Fruit fly (Drosophila melanogaster) S2 (cell line): ENCODE measurements around the gene yellow-e.

ENCODE experiments used
- CG8478 ChIP-seq: fragments of >200 bp; optimal IDR thresholded peaks from 2 replicates; lab custom pipeline; 2018
- CTCF ChIP-seq, 2 experiments: fragments of >200 bp; optimal IDR thresholded peaks; 2 replicates each; lab custom pipeline; 2018

yellow-e gene

DNA sequence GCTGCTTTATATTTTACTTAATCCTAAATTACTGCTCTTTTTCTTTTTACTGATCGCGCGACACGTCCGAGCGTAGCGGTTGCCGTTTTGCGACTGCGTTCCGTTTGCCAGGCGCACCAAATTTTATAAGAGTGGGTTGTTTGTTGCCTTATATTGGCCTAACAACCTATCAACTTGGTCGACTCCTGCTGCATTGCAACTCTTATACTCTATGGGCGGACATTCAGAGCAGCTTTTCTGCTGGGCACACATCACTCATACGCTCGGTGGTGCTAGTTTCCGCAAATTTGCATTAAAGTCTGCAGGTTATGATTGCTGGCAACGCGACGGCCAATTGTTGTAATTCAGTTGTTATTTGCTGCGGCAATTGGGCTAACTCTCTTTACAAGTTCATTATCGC lies at the start of gene yellow-e:
yellow-e (minus strand) TSS at position 101 of the 400 bp plus-strand sequence.
- TF ChIP-seq CG8478, result no peak
- TF ChIP-seq CTCF (optimal IDR thresholded peaks at IDR 0.05; lab: Kevin White, UChicago), result no peak

DNA sequence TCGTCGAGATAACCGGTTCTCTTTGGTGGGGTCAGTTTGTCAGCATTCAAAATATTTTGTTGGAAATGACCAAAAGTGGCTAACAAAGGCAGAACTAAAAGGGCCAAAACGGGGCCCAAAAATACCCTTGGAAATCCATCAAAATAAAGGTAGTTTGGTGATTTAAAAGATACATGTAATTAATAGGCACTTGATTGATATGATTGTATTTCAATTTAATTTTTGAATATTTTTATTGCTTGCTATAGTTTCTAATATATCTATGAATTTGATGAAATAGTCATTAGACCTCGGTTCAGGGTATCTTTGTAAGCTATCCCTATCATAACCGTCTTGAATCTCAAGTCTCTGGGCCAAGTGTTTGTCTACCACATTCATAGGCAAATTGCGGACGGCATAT lies 38.9 kb upstream of the yellow-e start:
- TF ChIP-seq CG8478, result no peak
- no peak for TF ChIP-seq CTCF (optimal IDR thresholded peaks at IDR 0.05; lab: Kevin White, UChicago)

DNA sequence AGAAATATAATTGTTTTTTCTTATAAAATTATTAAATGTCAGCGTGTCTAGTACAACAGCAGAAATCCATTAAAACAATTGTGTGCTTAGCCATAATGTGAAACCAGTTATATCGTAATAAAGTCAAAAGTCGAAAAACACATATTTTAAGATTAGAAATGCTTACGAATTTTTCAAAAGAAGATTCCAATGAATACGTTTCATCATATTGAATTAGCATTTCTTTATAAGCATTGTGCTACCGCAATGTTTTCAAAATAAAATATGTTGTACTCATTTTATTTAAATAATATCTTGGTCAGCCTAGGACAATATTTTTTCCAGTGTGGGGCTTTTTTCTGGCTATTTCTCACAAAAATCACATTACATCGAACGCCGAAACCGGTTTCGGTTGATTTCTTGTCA lies 37.8 kb upstream of the yellow-e start:
- TF ChIP-seq CTCF (optimal IDR thresholded peaks at IDR 0.05; lab: Kevin White, UChicago) (no peak), CG8478 (no peak)

DNA sequence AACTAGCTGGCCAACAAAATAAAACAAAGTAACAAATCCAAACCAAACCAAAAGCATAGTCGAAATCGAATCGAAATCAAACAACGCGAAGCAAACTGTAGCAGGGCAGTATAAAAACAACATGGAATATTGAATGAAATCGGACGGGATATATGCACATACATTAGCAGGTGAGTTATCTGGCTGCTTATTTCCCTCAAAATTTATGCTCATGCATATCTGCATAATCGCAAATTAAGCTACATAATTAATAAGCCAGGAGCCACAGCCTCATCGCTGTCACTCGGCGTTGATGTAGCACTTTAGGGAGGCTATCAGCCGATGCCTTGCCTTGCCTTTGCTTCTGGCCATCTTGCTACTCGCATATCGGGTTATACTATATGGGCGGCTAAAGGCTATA lies 37.2 kb upstream of the yellow-e start:
- TF ChIP-seq CG8478, result no peak
- no peak for TF ChIP-seq CTCF (optimal IDR thresholded peaks at IDR 0.05; lab: Kevin White, UChicago)

DNA sequence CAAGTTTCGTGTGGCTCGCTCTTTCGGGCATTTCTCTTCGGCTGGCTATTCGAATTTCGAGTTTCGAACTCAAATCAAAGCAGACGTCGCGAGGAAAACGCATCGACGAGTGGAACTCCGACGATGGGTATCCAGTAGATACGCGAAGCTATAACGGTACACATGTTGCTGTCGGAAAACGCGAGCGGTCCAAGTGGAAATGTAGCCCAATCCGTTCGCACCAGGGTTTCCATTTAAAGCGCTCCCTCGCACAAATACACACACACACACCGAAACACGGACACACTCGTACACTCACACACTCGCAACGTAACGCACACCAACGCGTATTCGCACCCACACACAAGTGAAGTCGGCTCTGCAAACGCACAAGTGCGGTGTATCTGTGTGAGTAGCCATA lies 35.3 kb upstream of the yellow-e start, which contains the start of gene side-IV:
side-IV (plus strand) TSS at position 253 of the 400 bp plus-strand sequence.
- TF ChIP-seq CG8478 (no peak), CTCF (optimal IDR thresholded peaks at IDR 0.05; lab: Kevin White, UChicago) (no peak)

DNA sequence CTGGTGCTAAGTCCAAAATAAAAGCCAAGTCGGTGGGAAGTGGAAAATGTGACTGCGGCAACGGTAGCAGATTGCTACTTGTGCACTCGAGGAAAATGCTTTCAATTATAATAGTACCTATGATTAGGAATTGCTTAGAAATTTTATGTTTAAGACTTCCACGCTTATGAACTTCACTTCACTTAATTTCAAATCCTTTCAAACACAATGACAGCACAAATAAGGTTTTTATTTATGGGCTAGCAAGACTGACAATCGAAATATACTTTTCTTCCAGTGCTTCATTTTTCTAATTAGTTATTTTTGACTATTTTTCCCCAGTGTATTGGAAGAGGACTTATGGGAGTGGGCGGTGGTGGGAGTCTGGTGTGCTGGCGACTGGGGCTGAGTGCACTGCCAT lies 33.3 kb upstream of the yellow-e start:
- no peak for TF ChIP-seq CTCF (optimal IDR thresholded peaks at IDR 0.05; lab: Kevin White, UChicago)
- no peak for TF ChIP-seq CG8478

DNA sequence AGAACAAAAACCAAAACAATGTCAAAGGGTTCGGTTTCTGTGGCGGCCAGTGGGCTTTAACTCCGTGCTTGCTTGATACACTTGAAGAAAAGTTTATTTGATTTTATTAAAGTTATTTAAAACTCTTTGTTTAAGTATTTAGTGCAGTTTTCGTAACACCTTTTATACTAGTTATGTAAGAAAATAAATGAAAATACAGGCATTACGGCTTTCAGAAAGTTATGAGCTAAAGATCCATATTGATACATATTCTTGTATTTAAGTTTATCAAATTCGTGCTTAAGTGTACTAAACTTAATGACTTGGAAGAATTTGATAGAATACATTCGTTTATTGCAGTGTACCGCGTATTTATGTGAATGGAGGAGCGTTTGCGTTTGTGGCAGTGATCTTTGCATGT lies 31.4 kb upstream of the yellow-e start:
- no peak for TF ChIP-seq CTCF (optimal IDR thresholded peaks at IDR 0.05; lab: Kevin White, UChicago)
- TF ChIP-seq CG8478, result no peak

DNA sequence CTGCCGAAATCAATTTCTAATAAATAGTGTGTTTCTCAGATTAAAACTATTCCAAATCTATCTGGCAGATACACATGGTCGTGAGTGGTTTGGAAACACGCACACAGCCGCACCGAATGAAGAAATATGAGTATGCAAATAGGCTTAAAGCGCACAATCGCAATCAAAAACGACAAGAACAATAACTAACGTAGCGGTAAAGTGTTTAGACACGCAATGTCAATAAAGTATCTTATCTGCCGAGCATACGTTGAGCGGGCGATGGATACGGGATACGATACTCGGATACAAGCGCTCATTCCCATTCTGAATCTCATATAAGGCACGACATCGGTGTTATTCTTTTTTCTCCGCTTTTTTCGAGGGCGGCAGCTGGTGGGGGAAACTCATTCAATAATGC lies 31.0 kb upstream of the yellow-e start:
- TF ChIP-seq CTCF (optimal IDR thresholded peaks at IDR 0.05; lab: Kevin White, UChicago), result no peak
- TF ChIP-seq CG8478, result no peak

DNA sequence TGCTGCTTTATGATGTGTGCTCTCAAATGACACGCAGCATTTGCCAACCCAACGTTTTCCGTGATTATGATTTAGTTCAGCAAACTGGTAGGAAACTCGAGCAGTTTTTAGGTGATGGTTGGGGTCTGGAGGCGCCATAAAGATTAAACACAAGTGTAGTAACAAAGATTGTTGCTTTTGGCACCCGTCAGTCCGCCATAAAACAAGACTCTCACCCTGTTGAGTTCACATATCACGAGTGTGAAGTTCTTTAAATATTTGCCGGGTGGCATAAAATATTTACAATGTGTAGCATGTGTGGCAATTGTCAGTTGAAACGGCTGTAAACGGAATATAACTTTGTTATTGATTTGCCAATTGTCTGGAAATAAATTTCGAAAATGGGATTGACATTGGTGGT lies 26.6 kb upstream of the yellow-e start:
- TF ChIP-seq CG8478, result no peak

DNA sequence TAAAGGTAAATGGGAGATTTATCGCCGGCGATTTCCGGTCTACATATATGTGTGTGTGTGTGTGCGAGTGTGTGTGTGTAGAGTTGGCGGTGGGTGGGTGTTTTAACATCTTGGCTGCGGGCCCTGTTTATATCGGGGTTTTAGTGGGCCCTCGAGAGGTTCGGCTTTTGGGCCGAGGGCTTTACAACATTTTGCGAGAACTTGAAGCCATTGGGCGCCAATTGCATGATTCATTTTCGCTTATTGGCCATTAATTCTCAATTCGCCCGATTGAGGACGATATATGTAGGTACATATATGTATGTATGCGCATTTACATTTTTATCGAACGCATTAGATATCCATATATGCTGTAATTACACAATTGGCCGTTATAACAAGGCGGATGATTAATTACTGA lies 20.8 kb upstream of the yellow-e start:
- no peak for TF ChIP-seq CG8478
- no peak for TF ChIP-seq CTCF (optimal IDR thresholded peaks at IDR 0.05; lab: Kevin White, UChicago)

DNA sequence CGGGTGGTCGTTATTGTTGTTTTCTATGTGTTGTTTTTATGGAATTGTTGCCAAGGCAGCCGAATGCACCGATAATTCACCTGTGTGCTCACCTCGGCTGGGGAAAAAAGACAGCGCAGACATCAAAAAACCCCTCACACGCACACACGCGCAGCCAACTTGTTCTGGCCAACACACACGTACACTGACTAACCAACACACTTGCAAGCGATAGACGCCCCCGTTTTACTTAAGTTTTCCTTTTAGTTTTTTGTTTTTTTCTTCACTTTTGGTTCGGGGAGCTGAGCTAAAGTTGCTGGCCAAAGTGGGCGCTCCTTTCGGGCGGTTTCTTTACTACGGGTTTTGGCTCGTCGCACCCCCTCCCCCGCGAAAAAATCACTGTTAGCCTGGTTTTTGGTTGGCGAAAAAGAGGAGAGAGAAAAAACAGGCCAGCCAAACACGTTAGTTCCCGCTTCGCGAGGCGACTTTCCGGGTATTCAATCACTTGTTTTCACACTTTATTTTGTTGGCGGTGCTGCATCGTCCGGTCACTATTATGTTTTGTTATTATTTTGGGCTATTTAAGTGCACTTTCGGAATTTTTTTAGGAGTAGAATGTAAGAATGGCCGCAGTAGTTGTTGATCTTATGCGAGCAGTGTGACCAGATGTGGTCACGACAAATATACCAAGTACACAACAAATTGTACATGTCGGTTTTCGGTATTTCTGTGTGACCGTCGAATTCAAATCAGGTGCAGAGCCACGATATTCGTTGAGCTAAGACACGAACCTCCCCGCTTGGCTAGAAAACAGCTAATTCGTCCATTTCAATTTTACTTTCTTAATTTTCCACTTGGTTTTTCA lies 19.5 kb upstream of the yellow-e start, which contains the start of gene yrt:
yrt (minus strand) TSS at position 660 of the 844 bp plus-strand sequence.
- TF ChIP-seq CTCF (optimal IDR thresholded peaks at IDR 0.05; lab: Kevin White, UChicago) (peak; percentile 72 to 77), CG8478 (no peak)

DNA sequence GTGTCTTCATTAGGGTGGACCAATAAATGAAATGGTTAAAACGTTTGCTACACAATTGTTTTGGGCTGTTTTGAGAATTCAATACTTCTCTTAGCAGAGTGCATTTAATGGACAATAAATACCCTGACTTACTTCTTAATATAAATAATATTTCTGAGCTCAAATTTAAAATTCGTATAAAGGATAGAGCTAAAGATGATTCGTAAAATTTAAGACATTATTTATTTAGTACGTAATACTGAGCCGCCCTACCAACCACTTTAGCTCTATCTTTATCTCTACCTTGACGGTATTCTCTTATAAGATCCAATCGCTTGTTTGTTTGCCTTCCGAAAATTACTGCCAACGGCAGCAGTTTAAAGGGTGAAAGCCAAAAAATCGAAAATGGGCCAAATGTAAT lies 18.5 kb upstream of the yellow-e start:
- TF ChIP-seq CG8478 (no peak), CTCF (optimal IDR thresholded peaks at IDR 0.05; lab: Kevin White, UChicago) (no peak)

DNA sequence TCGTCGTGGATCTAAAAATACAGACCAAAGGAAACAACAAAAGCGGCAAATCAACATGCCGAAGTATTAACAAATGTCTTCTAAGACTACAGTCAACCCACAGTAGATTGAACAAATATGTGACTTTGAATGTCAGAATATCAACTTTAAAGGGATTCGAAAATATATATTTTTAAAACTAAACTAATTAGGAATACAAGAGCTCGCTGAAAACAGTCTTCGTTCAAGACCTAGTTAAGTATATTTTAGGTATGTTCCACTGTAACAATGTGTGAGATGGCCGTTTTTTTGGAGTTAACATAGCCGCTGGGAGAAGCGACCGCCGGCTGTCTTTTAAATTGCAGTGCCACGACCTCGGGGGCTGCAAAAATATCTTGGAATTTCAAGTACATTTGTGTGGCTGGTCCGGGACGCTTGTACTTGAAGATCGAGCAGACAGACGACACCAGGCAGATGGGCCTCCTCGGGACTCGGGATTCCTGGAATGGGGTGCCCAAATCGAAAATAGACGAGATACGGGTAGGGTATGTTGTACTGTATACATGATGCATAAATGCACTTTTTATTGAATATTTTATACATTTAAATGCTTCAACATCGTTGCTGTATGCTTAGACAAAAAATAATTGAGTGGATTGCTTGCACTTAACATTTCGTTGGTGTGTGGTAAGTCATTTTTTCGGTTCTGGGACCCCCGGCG lies 13.4 kb upstream of the yellow-e start:
- no peak for TF ChIP-seq CG8478
- TF ChIP-seq CTCF (optimal IDR thresholded peaks at IDR 0.05; lab: Kevin White, UChicago), result no peak

DNA sequence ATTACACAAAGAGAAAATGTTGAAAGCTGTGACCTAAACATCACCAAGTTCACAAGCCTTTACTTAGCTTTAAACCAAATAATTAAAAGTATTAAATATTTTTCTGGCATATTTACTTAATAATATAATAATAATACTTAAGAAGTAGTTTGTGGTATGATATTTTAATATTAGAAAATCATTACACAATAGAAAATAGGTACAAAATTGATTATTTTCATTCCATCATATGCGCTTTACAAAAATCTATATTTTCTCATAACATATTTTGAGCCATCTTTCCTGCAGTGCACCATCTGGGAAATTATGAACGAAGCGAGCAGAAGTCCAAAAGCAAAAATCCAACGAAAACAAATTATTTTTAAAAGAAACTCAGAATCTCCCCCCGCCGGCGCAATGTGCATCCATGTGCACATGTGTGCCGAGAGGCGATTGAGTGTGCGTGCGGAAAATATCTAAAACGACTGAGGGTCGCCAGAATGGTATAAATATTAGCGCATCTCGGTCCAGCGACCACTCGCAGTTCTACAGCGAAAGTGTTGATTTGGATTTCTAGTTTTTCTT lies 10.5 kb upstream of the yellow-e start, which contains the start of gene Act87E:
Act87E (plus strand) TSS at position 514 of the 564 bp plus-strand sequence.
- TF ChIP-seq CG8478, result no peak
- TF ChIP-seq CTCF (optimal IDR thresholded peaks at IDR 0.05; lab: Kevin White, UChicago), result no peak

DNA sequence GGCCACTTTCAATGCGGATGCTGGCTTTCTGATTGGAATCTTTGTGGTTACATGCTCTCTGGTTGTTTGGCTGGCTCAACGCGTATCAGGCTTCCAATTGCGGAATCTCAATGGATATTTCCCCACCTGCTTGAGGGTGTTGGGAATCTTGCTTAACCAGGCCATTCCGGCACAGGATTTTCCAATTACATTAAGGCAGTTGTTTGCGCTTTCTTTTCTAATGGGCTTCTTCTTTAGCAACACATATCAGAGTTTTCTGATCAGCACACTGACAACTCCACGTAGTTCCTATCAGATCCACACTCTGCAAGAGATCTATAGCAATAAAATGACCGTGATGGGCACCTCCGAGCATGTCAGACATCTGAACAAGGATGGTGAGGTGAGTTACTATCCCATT lies 7.1 kb upstream of the yellow-e start:
- TF ChIP-seq CG8478, result no peak
- TF ChIP-seq CTCF (optimal IDR thresholded peaks at IDR 0.05; lab: Kevin White, UChicago), result no peak

DNA sequence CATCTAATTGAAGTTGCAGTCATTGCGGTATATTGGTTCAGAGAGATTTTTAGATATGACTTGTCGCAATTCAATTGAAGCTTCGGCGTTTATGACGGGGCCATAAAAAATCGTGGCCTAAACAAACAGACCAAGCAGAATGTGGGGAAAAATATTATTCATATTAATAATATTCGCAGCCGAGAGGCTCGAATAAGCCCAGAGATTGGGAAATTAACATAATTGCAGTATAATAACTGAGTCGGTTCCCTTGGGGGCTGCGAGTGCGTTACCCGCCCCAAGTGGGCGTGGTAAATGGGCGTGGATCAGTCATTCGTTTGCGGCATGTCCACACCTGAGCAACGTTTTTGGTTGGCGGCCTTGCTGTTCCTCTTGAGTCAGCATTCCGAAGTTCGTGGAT lies 4.9 kb upstream of the yellow-e start, which contains the start of gene Ir87a:
Ir87a (plus strand) TSS at position 301 of the 400 bp plus-strand sequence.
- no peak for TF ChIP-seq CG8478
- TF ChIP-seq CTCF (optimal IDR thresholded peaks at IDR 0.05; lab: Kevin White, UChicago), result no peak
